Fruit fly (Drosophila melanogaster) whole organism, pupa: Measurements from ENCODE around the gene Mst36Fb.

Experiments used
- CG10348 ChIP-seq: fragments of 200-800 bp; sonication (Bioruptor generic); IDR thresholded peaks from 2 replicates; pipeline ENCODE4 v1.3.6; 2022; ENCODE audit warnings: missing biosample characterization, missing genetic modification characterization
- CG13204 ChIP-seq: fragments of 200-800 bp; sonication (Bioruptor generic); optimal IDR thresholded peaks from 2 replicates; lab custom pipeline; 2018; ENCODE audit warnings: missing biosample characterization, mild to moderate bottlenecking, missing genetic modification characterization, moderate library complexity
- CG4496 ChIP-seq: fragments of 200-800 bp; sonication (Bioruptor generic); IDR thresholded peaks from 3 replicates; pipeline ENCODE4 v1.3.6; 2022; ENCODE audit warnings: missing biosample characterization, missing genetic modification characterization
- CG8301 ChIP-seq: fragments of 200-800 bp; sonication (Bioruptor generic); optimal IDR thresholded peaks from 2 replicates; lab custom pipeline; 2018; ENCODE audit warnings: missing biosample characterization, mild to moderate bottlenecking, missing genetic modification characterization
- CG9948 ChIP-seq: fragments of 200-800 bp; sonication (Bioruptor generic); optimal IDR thresholded peaks from 2 replicates; lab custom pipeline; 2018; ENCODE audit warnings: missing biosample characterization, mild to moderate bottlenecking, missing genetic modification characterization, moderate library complexity
- Pif1B ChIP-seq: fragments of 200-800 bp; sonication (Bioruptor generic); optimal IDR thresholded peaks from 3 replicates; lab custom pipeline; 2016; ENCODE audit warnings: missing biosample characterization, missing genetic modification characterization
- fd96Ca ChIP-seq: fragments of 200-800 bp; sonication (Bioruptor generic); IDR thresholded peaks from 3 replicates; pipeline ENCODE4 v1.3.6; 2022; ENCODE audit warnings: missing biosample characterization, missing genetic modification characterization
- gl ChIP-seq: fragments of 200-800 bp; sonication (Bioruptor generic); optimal IDR thresholded peaks from 2 replicates; lab custom pipeline; 2018; ENCODE audit warnings: missing biosample characterization, mild to moderate bottlenecking, missing genetic modification characterization

- TF ChIP-seq CG13204 (GFP tag; lab: Kevin White, UChicago) (no peak), CG9948 (tag; lab: Kevin White, UChicago) (no peak), CG4496 (GFP tag; lab: Robert Waterston, UW) (no peak), gl (no peak), Pif1B (GFP tag; lab: Kevin White, UChicago) (no peak), CG8301 (no peak), fd96Ca (GFP tag; lab: Robert Waterston, UW) (no peak), CG10348 (GFP tag; lab: Robert Waterston, UW) (no peak)
Observed at dm6 chr2L:18673185-18673584, 1.7 kb downstream of the Mst36Fb start, which contains the start of gene CG43339.
